Worm (Caenorhabditis elegans) whole organism, L4 larva: ENCODE results near the gene C49F5.13.

Experiments
- D1046.2 ChIP-seq: fragments of 200-800 bp; sonication (Bioruptor generic); IDR thresholded peaks from 2 replicates; pipeline ENCODE4 v1.3.6; 2022; ENCODE audit warnings: missing genetic modification characterization, missing compliant biosample characterization
- F44E2.7 ChIP-seq: fragments of 200-800 bp; sonication (Bioruptor generic); IDR thresholded peaks from 2 replicates; pipeline ENCODE4 v2.1.2; 2022; ENCODE audit warnings: missing genetic modification characterization, missing compliant biosample characterization
- R02D3.7 ChIP-seq: fragments of 150-350 bp; sonication (generic microtip); optimal IDR thresholded peaks from 3 replicates; lab custom pipeline; 2014; ENCODE audit warnings: missing biosample characterization, missing genetic modification characterization
- Y75B8A.6 ChIP-seq: fragments of 200-800 bp; sonication (Bioruptor generic); IDR thresholded peaks from 2 replicates; pipeline ENCODE4 v1.3.6; 2022; ENCODE audit warnings: missing genetic modification reagents, missing genetic modification characterization, missing compliant biosample characterization
- ceh-28 ChIP-seq: fragments of 150-350 bp; optimal IDR thresholded peaks from 2 replicates; lab custom pipeline; 2014; ENCODE audit warnings: missing biosample characterization, missing genetic modification reagents, missing genetic modification characterization
- ceh-62 ChIP-seq: sonication (generic microtip); optimal IDR thresholded peaks from 2 replicates; lab custom pipeline; 2017; ENCODE audit warnings: missing biosample characterization, missing genetic modification characterization
- ces-1 ChIP-seq: fragments of 150-350 bp; sonication (generic microtip); optimal IDR thresholded peaks from 4 replicates; lab custom pipeline; 2014; ENCODE audit warnings: missing biosample characterization, missing genetic modification reagents, missing genetic modification characterization
- ctbp-1 ChIP-seq: fragments of 200-800 bp; sonication (Bioruptor generic); IDR thresholded peaks from 2 replicates; pipeline ENCODE4 v1.3.6; 2022; ENCODE audit warnings: missing genetic modification reagents, missing genetic modification characterization, missing compliant biosample characterization
- daf-19 ChIP-seq: fragments of 200-800 bp; sonication (Bioruptor generic); conservative IDR thresholded peaks from 2 replicates; pipeline ENCODE4 v1.3.6; 2022; ENCODE audit warnings: missing genetic modification characterization, missing compliant biosample characterization
- daf-8 ChIP-seq: fragments of 200-800 bp; sonication (Bioruptor generic); IDR thresholded peaks from 2 replicates; pipeline ENCODE4 v1.3.6; 2022; ENCODE audit warnings: missing genetic modification characterization, missing compliant biosample characterization
- dpl-1 ChIP-seq: fragments of 150-350 bp; optimal IDR thresholded peaks from 2 replicates; lab custom pipeline; 2014; ENCODE audit warnings: missing biosample characterization, missing genetic modification reagents, missing genetic modification characterization
- dve-1 ChIP-seq: sonication (generic microtip); optimal IDR thresholded peaks from 2 replicates; lab custom pipeline; 2017; ENCODE audit warnings: antibody characterized with exemption, mild to moderate bottlenecking, missing genetic modification characterization, missing compliant biosample characterization; ENCODE audit not compliant: insufficient read depth
- egl-27 ChIP-seq: sonication (generic microtip); optimal IDR thresholded peaks from 3 replicates; lab custom pipeline; 2017; ENCODE audit warnings: missing biosample characterization, missing genetic modification reagents, missing genetic modification characterization
- egl-43 ChIP-seq: fragments of 200-800 bp; sonication (Bioruptor generic); IDR thresholded peaks from 2 replicates; pipeline ENCODE4 v1.3.6; 2022; ENCODE audit warnings: missing genetic modification reagents, missing genetic modification characterization, missing compliant biosample characterization
- hif-1 ChIP-seq, 2 experiments: sonication (generic microtip); optimal IDR thresholded peaks; 2 replicates each; lab custom pipeline; 2016 to 2017; ENCODE audit warnings: missing compliant biosample characterization in 2 of 2, missing genetic modification characterization in 2 of 2, missing genetic modification reagents in 2 of 2, missing genotype in 2 of 2, mild to moderate bottlenecking in 1 of 2
- hlh-11 ChIP-seq: fragments of 200-800 bp; sonication (Bioruptor generic); optimal IDR thresholded peaks from 2 replicates; lab custom pipeline; 2018; ENCODE audit warnings: mild to moderate bottlenecking, missing genetic modification characterization, missing compliant biosample characterization
- hlh-30 ChIP-seq: sonication (generic microtip); optimal IDR thresholded peaks from 2 replicates; lab custom pipeline; 2017; ENCODE audit warnings: antibody characterized with exemption, mild to moderate bottlenecking, missing genetic modification characterization, missing compliant biosample characterization; ENCODE audit not compliant: insufficient read depth
- jun-1 ChIP-seq: fragments of 150-350 bp; optimal IDR thresholded peaks from 2 replicates; lab custom pipeline; 2014; ENCODE audit warnings: missing biosample characterization, missing genetic modification reagents, missing genetic modification characterization
- lin-39 ChIP-seq: fragments of 150-350 bp; optimal IDR thresholded peaks from 2 replicates; lab custom pipeline; 2014; ENCODE audit warnings: missing biosample characterization, missing genetic modification reagents, missing genetic modification characterization
- lsy-2 ChIP-seq, 2 experiments: fragments of 150-350 bp in 1 of 2; sonication (generic microtip) in 1 of 2; optimal IDR thresholded peaks; 2 replicates each; lab custom pipeline; 2014 to 2017; ENCODE audit warnings: missing biosample characterization in 2 of 2, missing genetic modification characterization in 2 of 2
- mdl-1 ChIP-seq, 2 experiments: fragments of 150-350 bp in 1 of 2; sonication (generic microtip) in 1 of 2; optimal IDR thresholded peaks; 2 replicates each; lab custom pipeline; 2014 to 2017; ENCODE audit warnings: missing biosample characterization in 2 of 2, missing genetic modification characterization in 2 of 2
- mdt-29 ChIP-seq: fragments of 200-800 bp; sonication (Bioruptor generic); IDR thresholded peaks from 2 replicates; pipeline ENCODE4 v1.3.6; 2022; ENCODE audit warnings: missing genetic modification reagents, missing genetic modification characterization, missing compliant biosample characterization
- nhr-237 ChIP-seq: sonication (generic microtip); optimal IDR thresholded peaks from 2 replicates; lab custom pipeline; 2017; ENCODE audit warnings: missing biosample characterization, missing genetic modification characterization
- nhr-25 ChIP-seq: sonication (generic microtip); optimal IDR thresholded peaks from 2 replicates; lab custom pipeline; 2017; ENCODE audit warnings: missing genetic modification characterization, mild to moderate bottlenecking, missing compliant biosample characterization, antibody characterized with exemption, moderate library complexity, borderline replicate concordance; ENCODE audit not compliant: insufficient read depth
- nhr-77 ChIP-seq: fragments of 150-350 bp; optimal IDR thresholded peaks from 2 replicates; lab custom pipeline; 2014; ENCODE audit warnings: missing biosample characterization, missing genetic modification characterization
- pha-4 ChIP-seq, 2 experiments: fragments of 150-350 bp in 1 of 2; fragments of 200-800 bp in 1 of 2; sonication (Bioruptor generic) in 1 of 2; IDR thresholded peaks in 1 of 2; optimal IDR thresholded peaks in 1 of 2; 2 replicates each; pipeline versions ENCODE4 v1.3.6 to Lab custom; 2014 to 2022; ENCODE audit warnings: missing genetic modification characterization in 2 of 2, missing genetic modification reagents in 2 of 2, missing biosample characterization in 1 of 2, missing compliant biosample characterization in 1 of 2
- saeg-2 ChIP-seq: fragments of 200-800 bp; sonication (Bioruptor generic); IDR thresholded peaks from 2 replicates; pipeline ENCODE4 v1.3.6; 2022; ENCODE audit warnings: missing genetic modification reagents, missing genetic modification characterization, missing compliant biosample characterization
- snpc-1.2 ChIP-seq: fragments of 200-800 bp; sonication (Bioruptor generic); IDR thresholded peaks from 2 replicates; pipeline ENCODE4 v1.3.6; 2022; ENCODE audit warnings: missing genetic modification reagents, missing genetic modification characterization, missing compliant biosample characterization
- snpc-4 ChIP-seq: fragments of 150-350 bp; optimal IDR thresholded peaks from 2 replicates; lab custom pipeline; 2014; ENCODE audit warnings: missing biosample characterization, missing genetic modification characterization
- tag-97 ChIP-seq: fragments of 200-800 bp; sonication (Bioruptor generic); IDR thresholded peaks from 2 replicates; pipeline ENCODE4 v1.3.6; 2022; ENCODE audit warnings: missing genetic modification characterization, missing compliant biosample characterization
- unc-130 ChIP-seq: sonication (generic microtip); optimal IDR thresholded peaks from 2 replicates; lab custom pipeline; 2016; ENCODE audit warnings: missing genetic modification reagents, missing genetic modification characterization, missing compliant biosample characterization
- unc-62 ChIP-seq, 3 experiments: fragments of 150-350 bp in 1 of 3; sonication (generic microtip); optimal IDR thresholded peaks in 2 of 3; peaks in 1 of 3; 1 replicate in 1 of 3; 2 replicates in 2 of 3; lab custom pipeline; 2014 to 2017; ENCODE audit warnings: missing biosample characterization in 3 of 3, missing genetic modification characterization in 3 of 3, missing genetic modification reagents in 3 of 3, missing genotype in 1 of 3
- zfp-2 ChIP-seq: sonication (generic microtip); optimal IDR thresholded peaks from 2 replicates; lab custom pipeline; 2016; ENCODE audit warnings: mild to moderate bottlenecking, missing genetic modification characterization, missing compliant biosample characterization
- zip-2 ChIP-seq: fragments of 150-350 bp; optimal IDR thresholded peaks from 2 replicates; lab custom pipeline; 2014; ENCODE audit warnings: missing biosample characterization, missing genetic modification characterization
- ztf-7 ChIP-seq: fragments of 150-350 bp; optimal IDR thresholded peaks from 2 replicates; lab custom pipeline; 2014; ENCODE audit warnings: missing biosample characterization, missing genetic modification characterization

C49F5.13 gene

DNA sequence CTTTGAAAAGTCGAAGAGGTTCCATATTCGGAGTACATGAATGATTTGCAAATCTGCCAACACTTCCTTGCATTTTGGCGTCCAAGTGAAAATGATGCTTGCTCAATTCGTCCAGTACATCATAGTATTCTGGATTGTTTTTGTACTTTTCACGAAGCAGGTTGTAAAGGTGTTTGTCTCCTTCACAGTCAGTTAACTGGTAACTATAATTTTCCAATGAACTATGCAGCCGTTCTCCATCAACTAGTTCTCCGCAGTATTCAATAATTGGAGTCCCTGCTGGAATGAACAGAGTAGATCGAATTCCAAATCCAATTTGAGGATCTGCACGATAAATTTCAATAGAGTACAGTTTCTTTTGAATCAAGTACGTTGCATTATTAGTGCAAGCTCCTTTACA lies 10.1 kb downstream of the C49F5.13 start:
- peak in 1 of 2 experiments; percentile 95 for TF ChIP-seq unc-62 (GFP tag; optimal IDR thresholded peaks at IDR 0.05 in 1 of 2; lab: Kevin White, UChicago)
- no peak for TF ChIP-seq unc-62 (tag; optimal IDR thresholded peaks at IDR 0.05; lab: Kevin White, UChicago)
- TF ChIP-seq jun-1: no peak

DNA sequence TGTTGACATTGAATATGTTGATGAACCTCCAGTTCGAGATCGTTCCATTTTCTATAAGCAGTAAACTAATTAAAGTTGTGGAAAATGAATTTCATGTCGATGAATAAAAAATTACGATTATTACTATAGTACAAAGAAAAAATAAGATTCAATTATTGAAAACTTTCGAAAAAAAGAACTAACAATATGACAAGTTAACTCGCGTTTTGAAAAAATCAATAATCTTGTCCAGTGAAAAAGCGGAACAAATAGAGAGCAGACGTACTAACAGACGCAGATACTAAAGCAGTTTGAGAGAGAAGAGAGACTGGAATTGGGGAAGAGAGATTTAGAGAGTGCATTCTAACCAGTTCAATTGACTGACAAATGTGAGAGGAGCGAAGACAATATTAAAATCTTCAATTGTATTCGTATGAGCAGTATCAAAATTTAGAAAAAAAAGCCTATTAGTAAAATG lies 13.5 kb downstream of the C49F5.13 start, which contains the start of gene set-6:
TSS of gene set-6 (minus strand) at position 51 of the 457 bp plus-strand sequence.
- TF ChIP-seq ceh-28 (tag; lab: Kevin White, UChicago) (peak; percentile 57), unc-62 (GFP tag; optimal IDR thresholded peaks at IDR 0.05 in 1 of 2; lab: Kevin White, UChicago) (peak in 1 of 2 experiments; percentile 87), unc-62 (tag; optimal IDR thresholded peaks at IDR 0.05; lab: Kevin White, UChicago) (no peak), ces-1 (GFP tag; lab: Kevin White, UChicago) (no peak), daf-19 (no peak), nhr-25 (no peak), hlh-30 (tag; lab: Kevin White, UChicago) (peak; percentile 2), D1046.2 (GFP tag; lab: Robert Waterston, UW) (no peak), dpl-1 (no peak), unc-130 (GFP tag; lab: Kevin White, UChicago) (no peak), snpc-1.2 (GFP tag; lab: Robert Waterston, UW) (no peak), F44E2.7 (GFP tag; lab: Robert Waterston, UW) (no peak), ztf-7 (tag; lab: Kevin White, UChicago) (peak; percentile 41), R02D3.7 (tag; lab: Kevin White, UChicago) (no peak), dve-1 (tag; lab: Kevin White, UChicago) (peak; percentile 52), hlh-11 (tag; lab: Kevin White, UChicago) (no peak), Y75B8A.6 (GFP tag; lab: Robert Waterston, UW) (no peak), mdl-1 (tag; optimal IDR thresholded peaks at IDR 0.05; lab: Kevin White, UChicago) (no peak), nhr-237 (tag; lab: Kevin White, UChicago) (no peak)

DNA sequence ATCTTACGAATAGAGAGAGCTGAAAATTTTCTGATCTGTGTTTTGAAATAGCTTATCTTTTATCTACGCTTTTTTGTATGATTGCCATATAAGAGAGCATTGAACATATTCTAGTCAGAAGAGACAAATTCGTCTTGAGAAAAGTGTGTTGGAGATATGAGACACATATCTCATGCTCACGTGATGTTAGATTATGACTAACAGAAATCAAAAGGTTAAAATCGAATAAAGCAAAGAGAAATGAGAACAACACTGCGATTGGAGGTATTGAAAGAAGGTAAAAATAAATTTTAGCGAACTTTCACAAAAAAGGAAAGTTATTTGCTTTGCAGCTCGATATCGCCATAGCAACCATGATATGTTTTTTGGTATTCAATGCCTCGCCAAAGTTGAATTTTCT lies 20.9 kb downstream of the C49F5.13 start, which contains the start of gene nhr-167:
TSS of gene nhr-167 (minus strand) at position 21 of the 400 bp plus-strand sequence.
- TF ChIP-seq zip-2 (tag; lab: Kevin White, UChicago) (no peak), snpc-4 (tag; lab: Kevin White, UChicago) (no peak), mdt-29 (no peak), egl-43 (GFP tag; lab: Robert Waterston, UW) (no peak), lsy-2 (tag; optimal IDR thresholded peaks at IDR 0.05; lab: Kevin White, UChicago) (no peak), daf-19 (no peak), zfp-2 (tag; lab: Kevin White, UChicago) (no peak), ztf-7 (tag; lab: Kevin White, UChicago) (no peak), ceh-62 (tag; lab: Kevin White, UChicago) (no peak), daf-8 (GFP tag; lab: Robert Waterston, UW) (no peak), F44E2.7 (GFP tag; lab: Robert Waterston, UW) (no peak), tag-97 (no peak), ctbp-1 (GFP tag; lab: Robert Waterston, UW) (no peak), egl-27 (tag; lab: Kevin White, UChicago) (no peak)
- TF ChIP-seq, all 104 proteins: peak for 0

DNA sequence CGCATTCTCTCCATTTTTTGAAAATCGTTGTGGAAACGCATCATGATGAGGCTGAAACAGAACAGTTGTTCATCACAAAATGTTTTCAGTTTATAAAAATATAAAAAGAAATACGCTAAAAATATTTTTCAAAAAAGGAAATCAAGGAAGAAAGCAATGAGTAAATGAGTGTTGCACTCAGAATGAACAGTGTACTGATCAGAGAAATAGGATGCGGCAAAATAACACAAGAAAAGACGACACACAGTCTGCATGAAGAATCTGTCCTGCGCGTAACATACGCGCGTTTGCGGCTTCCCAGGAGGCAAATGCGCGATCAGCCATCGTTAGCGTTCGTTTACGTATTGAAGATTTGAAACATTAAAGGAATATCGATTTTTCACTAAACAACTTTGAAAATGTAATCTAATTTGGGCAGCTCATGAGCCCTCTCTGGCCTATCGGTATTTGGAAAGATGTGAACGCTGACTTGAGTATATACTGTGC lies 22.4 kb downstream of the C49F5.13 start, which contains the start of gene C49F5.3:
TSS of gene C49F5.3 (minus strand) at position 51 of the 486 bp plus-strand sequence.
- no peak for TF ChIP-seq nhr-77 (tag; lab: Kevin White, UChicago)
- no peak for TF ChIP-seq pha-4 (GFP tag; IDR thresholded peaks at IDR 0.05; lab: Robert Waterston, UW)
- no peak for TF ChIP-seq pha-4 (tag; optimal IDR thresholded peaks at IDR 0.05; lab: Kevin White, UChicago)
- no peak for TF ChIP-seq lin-39 (tag; lab: Kevin White, UChicago)
- TF ChIP-seq hif-1 (tag; optimal IDR thresholded peaks at IDR 0.05; lab: Kevin White, UChicago): no peak
- TF ChIP-seq saeg-2 (GFP tag; lab: Robert Waterston, UW): no peak
- no peak for TF ChIP-seq daf-8 (GFP tag; lab: Robert Waterston, UW)
